Worm (Caenorhabditis elegans) whole organism, L1 larva: ENCODE results near the gene K06A1.2.

ENCODE experiments used
- ama-1 ChIP-seq: fragments of 150-350 bp; optimal IDR thresholded peaks from 2 replicates; lab custom pipeline; 2014
- lin-15B ChIP-seq: fragments of 150-350 bp; sonication (generic microtip); optimal IDR thresholded peaks from 3 replicates; lab custom pipeline; 2014; ENCODE audit warnings: missing biosample characterization, missing genetic modification characterization
- nhr-77 ChIP-seq: fragments of 150-350 bp; optimal IDR thresholded peaks from 2 replicates; lab custom pipeline; 2014; ENCODE audit warnings: missing biosample characterization, missing genetic modification characterization
- tbx-2 ChIP-seq: sonication (generic microtip); optimal IDR thresholded peaks from 2 replicates; lab custom pipeline; 2016; ENCODE audit warnings: missing genetic modification characterization, missing compliant biosample characterization

DNA sequence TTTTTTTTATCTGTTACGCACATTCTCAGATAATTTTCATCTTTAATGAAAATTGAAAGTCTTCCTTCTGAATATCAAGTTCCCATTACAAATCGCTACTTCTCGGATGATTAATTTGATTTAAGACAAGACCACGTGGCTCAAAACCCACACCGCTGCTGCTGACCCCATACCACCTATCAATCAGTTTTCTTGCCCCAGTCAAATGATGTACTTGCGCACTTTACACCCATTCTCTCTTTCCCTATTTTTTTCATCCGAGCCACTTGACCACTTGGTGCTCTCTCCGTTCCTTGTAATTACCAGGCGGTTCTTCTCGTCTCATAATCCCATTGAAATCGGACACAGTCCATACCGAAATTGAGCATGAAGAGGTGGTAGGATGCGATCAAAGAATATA is 49.8 kb upstream of the K06A1.2 start:
- TF ChIP-seq tbx-2 (tag; lab: Kevin White, UChicago) (no peak), ama-1 (lab: Kevin White, UChicago) (no peak), nhr-77 (tag; lab: Kevin White, UChicago) (no peak), lin-15B (no peak)
